Fruit fly (Drosophila melanogaster): Measurements from ENCODE around the gene rngo.

dm6 chrX:16414451-16415368 lies 26.5 kb upstream of the rngo start, which contains the start of gene Traf-like:
- TF ChIP-seq CG9139 (GFP tag; optimal IDR thresholded peaks at IDR 0.05): no peak
- no peak for TF ChIP-seq Smox (GFP tag; optimal IDR thresholded peaks at IDR 0.05)
- TF ChIP-seq achi (GFP tag; optimal IDR thresholded peaks at IDR 0.05): no peak
- no peak for TF ChIP-seq CG11762 (GFP tag; optimal IDR thresholded peaks at IDR 0.05; ENCODE audit: insufficient read depth)
- no peak for TF ChIP-seq CG10669 (GFP tag; optimal IDR thresholded peaks at IDR 0.05)
- TF ChIP-seq cyc (GFP tag; optimal IDR thresholded peaks at IDR 0.05): no peak
- no peak for TF ChIP-seq Blimp-1 (GFP tag; optimal IDR thresholded peaks at IDR 0.05)
